Fruit fly (Drosophila melanogaster) whole organism, embryonic: ENCODE results near the gene ATP7.
A peak's percentile ranks its signal among the peaks of the same experiment; 100 is the strongest.

ENCODE experiments used
- Abd-B ChIP-seq: fragments of 200-800 bp; sonication (Bioruptor generic); optimal IDR thresholded peaks from 2 replicates; lab custom pipeline; 2018; ENCODE audit warnings: missing biosample characterization, mild to moderate bottlenecking, missing genetic modification characterization, moderate library complexity
- Antp ChIP-seq: fragments of 200-800 bp; sonication (Bioruptor generic); optimal IDR thresholded peaks from 3 replicates; lab custom pipeline; 2016; ENCODE audit warnings: missing biosample characterization, missing genetic modification characterization
- Awh ChIP-seq: fragments of 200-800 bp; sonication (Bioruptor generic); IDR thresholded peaks from 2 replicates; pipeline ENCODE4, ENCODE4 v1.3.6; 2022; ENCODE audit warnings: missing biosample characterization, missing genetic modification characterization
- BEAF-32 ChIP-seq: fragments of 200-800 bp; sonication (Bioruptor generic); optimal IDR thresholded peaks from 3 replicates; lab custom pipeline; 2017; ENCODE audit warnings: missing biosample characterization, missing genetic modification characterization, mild to moderate bottlenecking, moderate library complexity, missing genetic modification reagents
- CG10209 ChIP-seq: fragments of 200-800 bp; sonication (Bioruptor generic); optimal IDR thresholded peaks from 3 replicates; lab custom pipeline; 2017; ENCODE audit warnings: missing biosample characterization, mild to moderate bottlenecking, missing genetic modification characterization, missing genetic modification reagents
- CG10462 ChIP-seq: fragments of 200-800 bp; sonication (Bioruptor generic); optimal IDR thresholded peaks from 2 replicates; lab custom pipeline; 2016; ENCODE audit warnings: missing biosample characterization, missing genetic modification characterization
- CG10543 ChIP-seq: fragments of 200-800 bp; sonication (Bioruptor generic); optimal IDR thresholded peaks from 3 replicates; lab custom pipeline; 2017; ENCODE audit warnings: missing biosample characterization, mild to moderate bottlenecking, missing genetic modification characterization, moderate library complexity
- CG10565 ChIP-seq: fragments of 200-800 bp; sonication (Bioruptor generic); optimal IDR thresholded peaks from 3 replicates; lab custom pipeline; 2016; ENCODE audit warnings: missing biosample characterization, mild to moderate bottlenecking, missing genetic modification characterization
- CG12155 ChIP-seq: fragments of 200-800 bp; sonication (Bioruptor generic); optimal IDR thresholded peaks from 3 replicates; lab custom pipeline; 2016; ENCODE audit warnings: missing biosample characterization, missing genetic modification characterization
- CG12236 ChIP-seq: fragments of 200-800 bp; sonication (Bioruptor generic); optimal IDR thresholded peaks from 2 replicates; lab custom pipeline; 2016; ENCODE audit warnings: missing biosample characterization, missing genetic modification characterization
- CG13296 ChIP-seq: fragments of 200-800 bp; sonication (Bioruptor generic); optimal IDR thresholded peaks from 3 replicates; lab custom pipeline; 2018; ENCODE audit warnings: missing biosample characterization, mild to moderate bottlenecking, missing genetic modification characterization
- CG13894 ChIP-seq: fragments of 200-800 bp; sonication (Bioruptor generic); optimal IDR thresholded peaks from 3 replicates; lab custom pipeline; 2018; ENCODE audit warnings: missing biosample characterization, mild to moderate bottlenecking, missing genetic modification characterization, moderate library complexity
- CG15514 ChIP-seq: fragments of 200-800 bp; sonication (Bioruptor generic); optimal IDR thresholded peaks from 3 replicates; lab custom pipeline; 2017; ENCODE audit warnings: missing biosample characterization, missing genetic modification characterization, mild to moderate bottlenecking, moderate library complexity, missing genetic modification reagents
- CG18599 ChIP-seq: fragments of 200-800 bp; sonication (Bioruptor generic); optimal IDR thresholded peaks from 3 replicates; lab custom pipeline; 2017; ENCODE audit warnings: missing biosample characterization, missing genetic modification characterization, mild to moderate bottlenecking, moderate library complexity, missing genetic modification reagents
- CG2678 ChIP-seq: fragments of 200-800 bp; sonication (Bioruptor generic); optimal IDR thresholded peaks from 3 replicates; lab custom pipeline; 2019; ENCODE audit warnings: missing biosample characterization, mild to moderate bottlenecking, missing genetic modification characterization, moderate library complexity
- CG31441 ChIP-seq: fragments of 200-800 bp; sonication (Bioruptor generic); IDR thresholded peaks from 2 replicates; pipeline ENCODE4 v1.3.6; 2022; ENCODE audit warnings: missing biosample characterization, missing genetic modification characterization
- CG32532 ChIP-seq: fragments of 200-800 bp; sonication (Bioruptor generic); IDR thresholded peaks from 2 replicates; pipeline ENCODE4 v1.3.6; 2022; ENCODE audit warnings: missing biosample characterization, missing genetic modification characterization
- CG3281 ChIP-seq: fragments of 200-800 bp; sonication (Bioruptor generic); optimal IDR thresholded peaks from 3 replicates; lab custom pipeline; 2017; ENCODE audit warnings: missing biosample characterization, mild to moderate bottlenecking, missing genetic modification characterization
- CG3407 ChIP-seq: fragments of 200-800 bp; sonication (Bioruptor generic); optimal IDR thresholded peaks from 2 replicates; lab custom pipeline; 2018; ENCODE audit warnings: missing biosample characterization, mild to moderate bottlenecking, missing genetic modification characterization
- CG5245 ChIP-seq: fragments of 200-800 bp; sonication (Bioruptor generic); optimal IDR thresholded peaks from 3 replicates; lab custom pipeline; 2016; ENCODE audit warnings: missing biosample characterization, missing genetic modification characterization
- CG7987 ChIP-seq: fragments of 200-800 bp; sonication (Bioruptor generic); optimal IDR thresholded peaks from 2 replicates; lab custom pipeline; 2018; ENCODE audit warnings: missing biosample characterization, mild to moderate bottlenecking, missing genetic modification characterization, moderate library complexity
- CG9817 ChIP-seq: fragments of 200-800 bp; sonication (Bioruptor generic); optimal IDR thresholded peaks from 2 replicates; lab custom pipeline; 2018; ENCODE audit warnings: missing biosample characterization, mild to moderate bottlenecking, missing genetic modification characterization, moderate library complexity
- Chrac-16 ChIP-seq: fragments of 200-800 bp; sonication (Bioruptor generic); optimal IDR thresholded peaks from 3 replicates; lab custom pipeline; 2016; ENCODE audit warnings: missing biosample characterization, missing genetic modification characterization
- Fer1 ChIP-seq: fragments of 200-800 bp; sonication (Bioruptor generic); optimal IDR thresholded peaks from 2 replicates; lab custom pipeline; 2017; ENCODE audit warnings: missing biosample characterization, mild to moderate bottlenecking, missing genetic modification characterization
- Fer3 ChIP-seq: fragments of 200-800 bp; sonication (Bioruptor generic); optimal IDR thresholded peaks from 2 replicates; lab custom pipeline; 2018; ENCODE audit warnings: missing biosample characterization, mild to moderate bottlenecking, missing genetic modification characterization, moderate library complexity
- MTF-1 ChIP-seq: fragments of 200-800 bp; sonication (Bioruptor generic); optimal IDR thresholded peaks from 2 replicates; lab custom pipeline; 2018; ENCODE audit warnings: missing biosample characterization, mild to moderate bottlenecking, missing genetic modification characterization, borderline replicate concordance
- NFAT ChIP-seq: fragments of 200-800 bp; sonication (Bioruptor generic); IDR thresholded peaks from 2 replicates; pipeline ENCODE4 v1.3.6; 2022; ENCODE audit warnings: missing biosample characterization, missing genetic modification characterization
- Nf-YB ChIP-seq: fragments of 200-800 bp; sonication (Bioruptor generic); optimal IDR thresholded peaks from 3 replicates; lab custom pipeline; 2019; ENCODE audit warnings: missing biosample characterization, mild to moderate bottlenecking, missing genetic modification characterization, moderate library complexity
- Nf-YC ChIP-seq: fragments of 200-800 bp; optimal IDR thresholded peaks from 3 replicates; lab custom pipeline; 2019; ENCODE audit warnings: missing biosample characterization, mild to moderate bottlenecking, missing genetic modification characterization, moderate library complexity
- Rfx ChIP-seq: fragments of 200-800 bp; sonication (Bioruptor generic); IDR thresholded peaks from 2 replicates; pipeline ENCODE4 v1.3.6; 2022; ENCODE audit warnings: missing biosample characterization, missing genetic modification characterization
- Rx ChIP-seq: fragments of 200-800 bp; sonication (Bioruptor generic); IDR thresholded peaks from 2 replicates; pipeline ENCODE4 v1.3.6; 2022; ENCODE audit warnings: missing biosample characterization, missing genetic modification characterization
- aop ChIP-seq: fragments of 200-800 bp; sonication (Bioruptor generic); IDR thresholded peaks from 2 replicates; pipeline ENCODE4 v1.3.6; 2022; ENCODE audit warnings: missing biosample characterization, missing genetic modification characterization
- bcd ChIP-seq: fragments of 200-800 bp; sonication (Bioruptor generic); optimal IDR thresholded peaks from 2 replicates; lab custom pipeline; 2017; ENCODE audit warnings: missing biosample characterization, mild to moderate bottlenecking, missing genetic modification characterization
- caup ChIP-seq: fragments of 200-800 bp; sonication (Bioruptor generic); optimal IDR thresholded peaks from 3 replicates; lab custom pipeline; 2017; ENCODE audit warnings: missing biosample characterization, mild to moderate bottlenecking, missing genetic modification characterization, moderate library complexity; ENCODE audit not compliant: severe bottlenecking
- cg ChIP-seq: fragments of 200-800 bp; sonication (Bioruptor generic); optimal IDR thresholded peaks from 3 replicates; lab custom pipeline; 2019; ENCODE audit warnings: missing biosample characterization, mild to moderate bottlenecking, missing genetic modification characterization, moderate library complexity
- chinmo ChIP-seq: fragments of 200-800 bp; sonication (Bioruptor generic); IDR thresholded peaks from 4 replicates; pipeline ENCODE4 v1.3.6; 2022; ENCODE audit warnings: missing biosample characterization, missing genetic modification characterization; ENCODE audit not compliant: partially characterized antibody
- dpn ChIP-seq, 2 experiments: fragments of 200-800 bp; sonication (Bioruptor generic); optimal IDR thresholded peaks; 3 replicates each; lab custom pipeline; 2016; ENCODE audit warnings: missing biosample characterization in 2 of 2, missing genetic modification characterization in 2 of 2
- dysf ChIP-seq: fragments of 200-800 bp; sonication (Bioruptor generic); IDR thresholded peaks from 3 replicates; pipeline ENCODE4 v1.3.6; 2022; ENCODE audit warnings: missing biosample characterization, missing genetic modification characterization
- esg ChIP-seq: fragments of 200-800 bp; sonication (Bioruptor generic); conservative IDR thresholded peaks from 2 replicates; pipeline ENCODE4 v1.3.6; 2022; ENCODE audit warnings: missing biosample characterization, missing genetic modification characterization
- ewg ChIP-seq: fragments of 200-800 bp; sonication (Bioruptor generic); optimal IDR thresholded peaks from 3 replicates; lab custom pipeline; 2017; ENCODE audit warnings: mild to moderate bottlenecking, missing biosample characterization, missing genetic modification reagents, missing genetic modification characterization
- eyg ChIP-seq: fragments of 200-800 bp; sonication (Bioruptor generic); optimal IDR thresholded peaks from 3 replicates; lab custom pipeline; 2016; ENCODE audit warnings: missing biosample characterization, missing genetic modification characterization
- fru ChIP-seq: fragments of >200 bp; optimal IDR thresholded peaks from 2 replicates; lab custom pipeline; 2017
- ftz-f1 ChIP-seq: fragments of 200-800 bp; sonication (Bioruptor generic); optimal IDR thresholded peaks from 2 replicates; lab custom pipeline; 2016; ENCODE audit warnings: missing biosample characterization, missing genetic modification characterization
- ind ChIP-seq: fragments of 200-800 bp; sonication (Bioruptor generic); optimal IDR thresholded peaks from 3 replicates; lab custom pipeline; 2016; ENCODE audit warnings: missing biosample characterization, missing genetic modification characterization
- kay ChIP-seq: fragments of 200-800 bp; sonication (Bioruptor generic); optimal IDR thresholded peaks from 2 replicates; lab custom pipeline; 2016; ENCODE audit warnings: missing biosample characterization, missing genetic modification characterization
- lov ChIP-seq, 2 experiments: fragments of 200-800 bp in 1 of 2; fragments of >200 bp in 1 of 2; sonication (Bioruptor generic) in 1 of 2; IDR thresholded peaks in 1 of 2; optimal IDR thresholded peaks in 1 of 2; 2 replicates in 1 of 2; 3 replicates in 1 of 2; pipeline versions ENCODE4 v1.3.6 to Lab custom; 2017 to 2022; ENCODE audit warnings: missing biosample characterization in 1 of 2, missing genetic modification characterization in 1 of 2
- otp ChIP-seq: fragments of 200-800 bp; sonication (Bioruptor generic); IDR thresholded peaks from 3 replicates; pipeline ENCODE4, ENCODE4 v1.3.6; 2022; ENCODE audit warnings: missing biosample characterization, missing genetic modification characterization
- sim ChIP-seq: fragments of 200-800 bp; sonication (Bioruptor generic); IDR thresholded peaks from 2 replicates; pipeline ENCODE4 v1.3.6; 2022; ENCODE audit warnings: missing biosample characterization, missing genetic modification characterization
- sna ChIP-seq: fragments of 200-800 bp; sonication (Bioruptor generic); IDR thresholded peaks from 2 replicates; pipeline ENCODE4 v1.3.6; 2022; ENCODE audit warnings: missing biosample characterization, missing genetic modification characterization; ENCODE audit not compliant: partially characterized antibody
- wor ChIP-seq: fragments of 200-800 bp; sonication (Bioruptor generic); IDR thresholded peaks from 2 replicates; pipeline ENCODE4 v1.3.6; 2022; ENCODE audit warnings: missing biosample characterization, missing genetic modification characterization

Gene ATP7

dm6 chrX:11885356-11885755 lies 30.5 kb downstream of the ATP7 start (continued):
- TF ChIP-seq Fer3 (peak; percentile 43), CG5245 (no peak), esg (peak; percentile 34; the same call in 1 of the 2 replicates), otp (GFP tag; lab: Robert Waterston, UW) (no peak), CG32532 (GFP tag; lab: Robert Waterston, UW) (peak; percentile 49; the same call in 1 of the 2 replicates), CG13894 (peak; percentile 7), dpn (GFP tag; optimal IDR thresholded peaks at IDR 0.05; lab: Kevin White, UChicago) (peak in 1 of 2 experiments; percentile 37), CG31441 (GFP tag; lab: Robert Waterston, UW) (0 out of 2 replicates have a peak, but pooled peaks have one; percentile 33), CG2678 (peak; percentile 70), CG3281 (GFP tag; lab: Kevin White, UChicago) (peak; percentile 68), Chrac-16 (peak; percentile 15), dysf (GFP tag; lab: Robert Waterston, UW) (peak; percentile 60; the same call in 2 of the 3 replicates), CG10565 (GFP tag; lab: Kevin White, UChicago) (no peak), Awh (GFP tag; lab: Robert Waterston, UW) (0 out of 2 replicates have a peak, but pooled peaks have one; percentile 16), bcd (peak; percentile 48), CG18599 (peak; percentile 57), CG13296 (peak; percentile 69), Rx (no peak), CG9817 (tag; lab: Kevin White, UChicago) (peak; percentile 54), MTF-1 (GFP tag; lab: Kevin White, UChicago) (peak; percentile 8), Nf-YC (tag; lab: Kevin White, UChicago) (peak; percentile 35), CG10209 (GFP tag; lab: Kevin White, UChicago) (peak; percentile 65)

DNA sequence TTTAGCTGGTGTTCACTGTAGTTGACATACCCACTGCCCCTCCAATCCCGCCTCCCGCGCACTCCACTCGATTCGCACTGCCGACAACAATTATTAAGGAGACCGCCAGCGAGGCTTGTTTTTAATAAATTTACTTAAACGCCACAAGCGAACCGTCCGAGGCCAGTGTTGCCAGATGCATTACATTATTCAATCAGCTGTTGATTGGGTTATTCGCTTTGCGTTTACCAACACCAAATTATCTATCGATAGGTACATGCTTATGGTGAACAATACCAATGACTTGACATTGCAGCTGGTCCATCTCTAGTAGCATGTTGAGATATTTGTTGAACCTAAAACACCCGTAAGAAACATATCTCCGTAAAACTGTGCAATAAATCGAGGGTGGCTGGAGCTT lies 32.2 kb downstream of the ATP7 start, which contains the start of the genes CG10353 and SelG:
TSS of gene CG10353 (minus strand) at position 187 of the 400 bp plus-strand sequence.
TSS of gene SelG (plus strand) at position 309 of the 400 bp plus-strand sequence.
- TF ChIP-seq lov (optimal IDR thresholded peaks at IDR 0.05; lab: Kevin White, UChicago) (no peak), lov (GFP tag; IDR thresholded peaks at IDR 0.05; lab: Robert Waterston, UW) (no peak), CG3407 (GFP tag; lab: Kevin White, UChicago) (no peak), Abd-B (GFP tag; lab: Kevin White, UChicago) (no peak), ftz-f1 (GFP tag; lab: Kevin White, UChicago) (peak; percentile 61), CG12236 (GFP tag; lab: Kevin White, UChicago) (no peak), CG12155 (peak; percentile 33), BEAF-32 (GFP tag; lab: Kevin White, UChicago) (peak; percentile 86), Antp (GFP tag; lab: Kevin White, UChicago) (peak; percentile 66), ewg (GFP tag; lab: Kevin White, UChicago) (no peak), ind (peak; percentile 34), fru (lab: Kevin White, UChicago) (no peak), sna (peak; percentile 76), CG10543 (GFP tag; lab: Kevin White, UChicago) (peak; percentile 55), cg (GFP tag; lab: Kevin White, UChicago) (no peak), aop (no peak), sim (GFP tag; lab: Robert Waterston, UW) (no peak), wor (GFP tag; lab: Robert Waterston, UW) (no peak), NFAT (GFP tag; lab: Robert Waterston, UW) (peak; percentile 47; the same call in 1 of the 2 replicates), CG7987 (GFP tag; lab: Kevin White, UChicago) (peak; percentile 45), Fer3 (no peak), eyg (GFP tag; lab: Kevin White, UChicago) (peak; percentile 38), kay (GFP tag; lab: Kevin White, UChicago) (no peak), Nf-YB (no peak), Rfx (peak; percentile 59), MTF-1 (GFP tag; lab: Kevin White, UChicago) (peak; percentile 56), chinmo (GFP tag; lab: Robert Waterston, UW) (peak; percentile 74; the same call in 2 of the 4 replicates), CG15514 (GFP tag; lab: Kevin White, UChicago) (peak; percentile 77), Fer1 (peak; percentile 44), CG10462 (GFP tag; lab: Kevin White, UChicago) (no peak), caup (peak; percentile 32)
